Fruit fly (Drosophila melanogaster) whole organism, prepupa: Measurements from ENCODE around the gene CG2938.
A peak's percentile ranks its signal among the peaks of the same experiment; 100 is the strongest.

Experiments used
- CG34406 ChIP-seq: fragments of 200-800 bp; sonication (Bioruptor generic); optimal IDR thresholded peaks from 3 replicates; lab custom pipeline; 2016; ENCODE audit warnings: missing biosample characterization, missing genetic modification characterization
- Eip78C ChIP-seq: fragments of 200-800 bp; sonication (Bioruptor generic); peaks from one replicate; lab custom pipeline; 2016; ENCODE audit warnings: missing biosample characterization, missing genetic modification characterization
- dac ChIP-seq: fragments of 200-800 bp; sonication (Bioruptor generic); optimal IDR thresholded peaks from 2 replicates; lab custom pipeline; 2017; ENCODE audit warnings: missing biosample characterization, mild to moderate bottlenecking, missing genetic modification characterization

DNA sequence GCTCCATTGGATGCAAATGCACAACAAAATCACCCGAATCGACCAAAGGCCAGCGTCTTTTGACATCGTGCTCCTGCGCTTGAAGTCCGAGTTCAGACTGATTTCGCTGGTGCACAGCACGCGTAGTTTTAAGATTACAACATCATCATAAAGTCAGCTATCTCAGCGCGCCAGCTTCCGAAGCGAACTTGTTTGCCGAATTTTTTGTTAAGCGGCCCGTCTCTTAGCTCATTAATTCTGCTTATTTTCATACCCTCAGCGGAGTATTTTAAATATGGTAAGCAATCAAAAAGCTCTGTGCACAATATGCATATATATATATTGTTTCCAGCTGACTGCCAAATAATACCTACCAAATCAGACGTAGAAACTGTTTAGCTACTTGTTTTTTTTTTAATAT is 35.0 kb upstream of the CG2938 start, which contains the start of gene CG6414:
- TF ChIP-seq Eip78C (GFP tag; lab: Kevin White, UChicago) = peak; percentile 48
- no peak for TF ChIP-seq dac (GFP tag; lab: Kevin White, UChicago)
- no peak for TF ChIP-seq CG34406
